Fruit fly (Drosophila melanogaster) whole organism, embryonic: ENCODE measurements around the gene r-l.
A peak's percentile ranks its signal among the peaks of the same experiment; 100 is the strongest.

Experiments used
- ATbp ChIP-seq: fragments of 200-800 bp; sonication (Bioruptor generic); optimal IDR thresholded peaks from 2 replicates; lab custom pipeline; 2017; ENCODE audit warnings: missing biosample characterization, mild to moderate bottlenecking, missing genetic modification characterization, missing genetic modification reagents
- Adf1 ChIP-seq: fragments of 200-800 bp; sonication (Bioruptor generic); IDR thresholded peaks from 2 replicates; pipeline ENCODE4 v1.3.6; 2022; ENCODE audit warnings: missing biosample characterization, missing genetic modification characterization
- Blimp-1 ChIP-seq: fragments of 200-800 bp; sonication (Bioruptor generic); optimal IDR thresholded peaks from 3 replicates; lab custom pipeline; 2018; ENCODE audit warnings: missing biosample characterization, missing genetic modification characterization, mild to moderate bottlenecking, moderate library complexity, missing genetic modification reagents
- CG10431 ChIP-seq: fragments of 200-800 bp; sonication (Bioruptor generic); optimal IDR thresholded peaks from 3 replicates; lab custom pipeline; 2018; ENCODE audit warnings: missing biosample characterization, mild to moderate bottlenecking, missing genetic modification characterization
- CG11247 ChIP-seq: fragments of 200-800 bp; sonication (Bioruptor generic); IDR thresholded peaks from 2 replicates; pipeline ENCODE4 v1.3.6; 2022; ENCODE audit warnings: missing biosample characterization, missing genetic modification characterization
- CG11723 ChIP-seq: fragments of 200-800 bp; sonication (Bioruptor generic); optimal IDR thresholded peaks from 2 replicates; lab custom pipeline; 2017; ENCODE audit warnings: missing biosample characterization, mild to moderate bottlenecking, missing genetic modification characterization
- CG12391 ChIP-seq: fragments of 200-800 bp; sonication (Bioruptor generic); optimal IDR thresholded peaks from 3 replicates; lab custom pipeline; 2018; ENCODE audit warnings: missing biosample characterization, mild to moderate bottlenecking, missing genetic modification characterization, moderate library complexity
- CG12769 ChIP-seq: fragments of 200-800 bp; sonication (Bioruptor generic); optimal IDR thresholded peaks from 2 replicates; lab custom pipeline; 2019; ENCODE audit warnings: missing biosample characterization, mild to moderate bottlenecking, missing genetic modification characterization, moderate library complexity
- CG13424 ChIP-seq: fragments of 200-800 bp; sonication (Bioruptor generic); optimal IDR thresholded peaks from 2 replicates; lab custom pipeline; 2019; ENCODE audit warnings: missing biosample characterization, mild to moderate bottlenecking, missing genetic modification characterization, moderate library complexity
- CG14014 ChIP-seq: fragments of 200-800 bp; sonication (Bioruptor generic); IDR thresholded peaks from 2 replicates; pipeline ENCODE4 v1.3.6; 2022; ENCODE audit warnings: missing biosample characterization, missing genetic modification characterization
- CG15601 ChIP-seq: fragments of 200-800 bp; sonication (Bioruptor generic); optimal IDR thresholded peaks from 3 replicates; lab custom pipeline; 2019; ENCODE audit warnings: missing biosample characterization, mild to moderate bottlenecking, missing genetic modification characterization, moderate library complexity
- CG17359 ChIP-seq: fragments of 200-800 bp; sonication (Bioruptor generic); optimal IDR thresholded peaks from 3 replicates; lab custom pipeline; 2018; ENCODE audit warnings: missing biosample characterization, mild to moderate bottlenecking, missing genetic modification characterization, moderate library complexity
- CG18262 ChIP-seq: fragments of 200-800 bp; optimal IDR thresholded peaks from 3 replicates; lab custom pipeline; 2019; ENCODE audit warnings: missing biosample characterization, mild to moderate bottlenecking, missing genetic modification characterization, moderate library complexity
- CG2678 ChIP-seq: fragments of 200-800 bp; sonication (Bioruptor generic); optimal IDR thresholded peaks from 3 replicates; lab custom pipeline; 2019; ENCODE audit warnings: missing biosample characterization, mild to moderate bottlenecking, missing genetic modification characterization, moderate library complexity
- CG34376 ChIP-seq: fragments of 200-800 bp; sonication (Bioruptor generic); optimal IDR thresholded peaks from 2 replicates; lab custom pipeline; 2018; ENCODE audit warnings: missing biosample characterization, mild to moderate bottlenecking, missing genetic modification characterization
- CG4360 ChIP-seq: fragments of 200-800 bp; sonication (Bioruptor generic); IDR thresholded peaks from 2 replicates; pipeline ENCODE4 v1.3.6; 2022; ENCODE audit warnings: missing biosample characterization, missing genetic modification characterization
- CG4730 ChIP-seq: fragments of 200-800 bp; sonication (Bioruptor generic); IDR thresholded peaks from 2 replicates; pipeline ENCODE4 v1.3.6; 2022; ENCODE audit warnings: missing biosample characterization, missing genetic modification characterization
- CG5180 ChIP-seq: fragments of 200-800 bp; sonication (Bioruptor generic); optimal IDR thresholded peaks from 3 replicates; lab custom pipeline; 2017; ENCODE audit warnings: missing biosample characterization, missing genetic modification characterization, mild to moderate bottlenecking, moderate library complexity, missing genetic modification reagents
- CG6689 ChIP-seq: fragments of 200-800 bp; sonication (Bioruptor generic); IDR thresholded peaks from 2 replicates; pipeline ENCODE4 v1.3.6; 2022; ENCODE audit warnings: missing biosample characterization, missing genetic modification characterization
- CG7271 ChIP-seq: fragments of 200-800 bp; sonication (Bioruptor generic); optimal IDR thresholded peaks from 2 replicates; lab custom pipeline; 2018; ENCODE audit warnings: missing biosample characterization, mild to moderate bottlenecking, missing genetic modification characterization, moderate library complexity
- Dbx ChIP-seq: fragments of 200-800 bp; sonication (Bioruptor generic); IDR thresholded peaks from 3 replicates; pipeline ENCODE4 v1.3.6; 2022; ENCODE audit warnings: missing biosample characterization, missing genetic modification characterization
- Dip3 ChIP-seq: fragments of 200-800 bp; sonication (Bioruptor generic); optimal IDR thresholded peaks from 3 replicates; lab custom pipeline; 2016; ENCODE audit warnings: missing biosample characterization, missing genetic modification characterization
- Eip74EF ChIP-seq, 2 experiments: fragments of 200-800 bp in 1 of 2; fragments of >200 bp in 1 of 2; sonication (Bioruptor generic) in 1 of 2; optimal IDR thresholded peaks; 2 replicates each; lab custom pipeline; 2017 to 2019; ENCODE audit warnings: missing biosample characterization in 2 of 2, missing genetic modification characterization in 2 of 2, mild to moderate bottlenecking in 1 of 2, moderate library complexity in 1 of 2
- Fer1 ChIP-seq: fragments of 200-800 bp; sonication (Bioruptor generic); optimal IDR thresholded peaks from 2 replicates; lab custom pipeline; 2017; ENCODE audit warnings: missing biosample characterization, mild to moderate bottlenecking, missing genetic modification characterization
- HmgZ ChIP-seq: fragments of 200-800 bp; sonication (Bioruptor generic); optimal IDR thresholded peaks from 2 replicates; lab custom pipeline; 2018; ENCODE audit warnings: missing biosample characterization, mild to moderate bottlenecking, missing genetic modification characterization
- Oli ChIP-seq: fragments of 200-800 bp; sonication (Bioruptor generic); optimal IDR thresholded peaks from 2 replicates; lab custom pipeline; 2018; ENCODE audit warnings: missing biosample characterization, mild to moderate bottlenecking, missing genetic modification characterization, moderate library complexity
- Ssrp ChIP-seq: fragments of 200-800 bp; sonication (Bioruptor generic); optimal IDR thresholded peaks from 2 replicates; lab custom pipeline; 2018; ENCODE audit warnings: missing biosample characterization, mild to moderate bottlenecking, missing genetic modification characterization, moderate library complexity
- TFAM ChIP-seq: fragments of 200-800 bp; sonication (Bioruptor generic); optimal IDR thresholded peaks from 2 replicates; lab custom pipeline; 2017; ENCODE audit warnings: missing biosample characterization, missing genetic modification characterization, inconsistent platforms
- ab ChIP-seq: fragments of 200-800 bp; sonication (Bioruptor generic); optimal IDR thresholded peaks from 2 replicates; lab custom pipeline; 2016; ENCODE audit warnings: missing biosample characterization, missing genetic modification characterization
- abd-A ChIP-seq: fragments of 200-800 bp; sonication (Bioruptor generic); optimal IDR thresholded peaks from 3 replicates; lab custom pipeline; 2019; ENCODE audit warnings: missing biosample characterization, mild to moderate bottlenecking, missing genetic modification characterization, moderate library complexity
- cwo ChIP-seq: fragments of 200-800 bp; sonication (Bioruptor generic); optimal IDR thresholded peaks from 3 replicates; lab custom pipeline; 2017; ENCODE audit warnings: missing biosample characterization, missing genetic modification characterization, mild to moderate bottlenecking, moderate library complexity, missing genetic modification reagents
- da ChIP-seq: fragments of 200-800 bp; sonication (Bioruptor generic); optimal IDR thresholded peaks from 2 replicates; lab custom pipeline; 2016; ENCODE audit warnings: missing biosample characterization, missing genetic modification characterization
- exex ChIP-seq: fragments of 200-800 bp; sonication (Bioruptor generic); optimal IDR thresholded peaks from 4 replicates; lab custom pipeline; 2018; ENCODE audit warnings: missing biosample characterization, mild to moderate bottlenecking, missing genetic modification characterization, moderate library complexity
- eyg ChIP-seq: fragments of 200-800 bp; sonication (Bioruptor generic); optimal IDR thresholded peaks from 3 replicates; lab custom pipeline; 2016; ENCODE audit warnings: missing biosample characterization, missing genetic modification characterization
- fd64A ChIP-seq: fragments of 200-800 bp; sonication (Bioruptor generic); optimal IDR thresholded peaks from 3 replicates; lab custom pipeline; 2018; ENCODE audit warnings: missing biosample characterization, mild to moderate bottlenecking, missing genetic modification characterization
- fu2 ChIP-seq: fragments of 200-800 bp; sonication (Bioruptor generic); optimal IDR thresholded peaks from 2 replicates; lab custom pipeline; 2016; ENCODE audit warnings: missing biosample characterization, missing genetic modification characterization
- lab ChIP-seq: fragments of 200-800 bp; sonication (Bioruptor generic); optimal IDR thresholded peaks from 3 replicates; lab custom pipeline; 2017; ENCODE audit warnings: missing biosample characterization, missing genetic modification characterization, mild to moderate bottlenecking, moderate library complexity, missing genetic modification reagents
- lov ChIP-seq, 2 experiments: fragments of 200-800 bp in 1 of 2; fragments of >200 bp in 1 of 2; sonication (Bioruptor generic) in 1 of 2; IDR thresholded peaks in 1 of 2; optimal IDR thresholded peaks in 1 of 2; 2 replicates in 1 of 2; 3 replicates in 1 of 2; pipeline versions ENCODE4 v1.3.6 to Lab custom; 2017 to 2022; ENCODE audit warnings: missing biosample characterization in 1 of 2, missing genetic modification characterization in 1 of 2
- nom ChIP-seq: fragments of 200-800 bp; sonication (Bioruptor generic); optimal IDR thresholded peaks from 2 replicates; lab custom pipeline; 2017; ENCODE audit warnings: missing biosample characterization, missing genetic modification characterization, mild to moderate bottlenecking, moderate library complexity, missing genetic modification reagents
- phol ChIP-seq: fragments of 200-800 bp; sonication (Bioruptor generic); optimal IDR thresholded peaks from 3 replicates; lab custom pipeline; 2018; ENCODE audit warnings: missing biosample characterization, mild to moderate bottlenecking, missing genetic modification characterization, moderate library complexity
- pros ChIP-seq: fragments of 200-800 bp; sonication (Bioruptor generic); optimal IDR thresholded peaks from 3 replicates; lab custom pipeline; 2019; ENCODE audit warnings: missing biosample characterization, mild to moderate bottlenecking, missing genetic modification characterization, moderate library complexity
- row ChIP-seq: fragments of 200-800 bp; sonication (Bioruptor generic); IDR thresholded peaks from 3 replicates; pipeline ENCODE4 v1.3.6; 2022; ENCODE audit warnings: missing biosample characterization, missing genetic modification characterization
- schlank ChIP-seq: fragments of 200-800 bp; sonication (Bioruptor generic); optimal IDR thresholded peaks from 2 replicates; lab custom pipeline; 2018; ENCODE audit warnings: missing biosample characterization, mild to moderate bottlenecking, missing genetic modification characterization
- sens ChIP-seq: fragments of 200-800 bp; sonication (Bioruptor generic); peaks from one replicate; lab custom pipeline; 2016; ENCODE audit warnings: missing biosample characterization, missing genetic modification characterization
- sisA ChIP-seq: fragments of 200-800 bp; sonication (Bioruptor generic); IDR thresholded peaks from 2 replicates; pipeline ENCODE4 v1.3.6; 2022; ENCODE audit warnings: missing biosample characterization, missing genetic modification characterization
- sug ChIP-seq: fragments of 200-800 bp; optimal IDR thresholded peaks from 2 replicates; lab custom pipeline; 2019; ENCODE audit warnings: missing biosample characterization, mild to moderate bottlenecking, missing genetic modification characterization, moderate library complexity
- vnd ChIP-seq: fragments of 200-800 bp; sonication (Bioruptor generic); IDR thresholded peaks from 3 replicates; pipeline ENCODE4 v1.3.6; 2022; ENCODE audit warnings: missing biosample characterization, missing genetic modification characterization; ENCODE audit not compliant: partially characterized antibody

Gene r-l

dm6 chr3R:21065010-21065695 lies 8.0 kb downstream of the r-l start, which contains the start of gene AnxB9 (continued):
- peak; percentile 56 for TF ChIP-seq fd64A (GFP tag; lab: Kevin White, UChicago)
- TF ChIP-seq Eip74EF (GFP tag; optimal IDR thresholded peaks at IDR 0.05; lab: Kevin White, UChicago) = peak in 1 of 2 experiments; percentile 49
- TF ChIP-seq Dip3 (GFP tag; lab: Kevin White, UChicago) = peak; percentile 1
- TF ChIP-seq sug (tag; lab: Kevin White, UChicago) = peak; percentile 51
- no peak for TF ChIP-seq CG7271 (tag; lab: Kevin White, UChicago)
- TF ChIP-seq CG15601 (tag; lab: Kevin White, UChicago) = peak; percentile 8
- TF ChIP-seq CG10431 (GFP tag; lab: Kevin White, UChicago) = no peak
- TF ChIP-seq vnd (GFP tag; lab: Robert Waterston, UW) = no peak
- TF ChIP-seq CG34376 (GFP tag; lab: Kevin White, UChicago) = peak; percentile 89
- peak; percentile 42; the same call in 2 of the 3 replicates for TF ChIP-seq row (GFP tag; lab: Robert Waterston, UW)
- peak; percentile 17 for TF ChIP-seq eyg (GFP tag; lab: Kevin White, UChicago)
- no peak for TF ChIP-seq CG4730 (GFP tag; lab: Robert Waterston, UW)
- TF ChIP-seq Ssrp = no peak
- peak; percentile 18 for TF ChIP-seq Blimp-1
- no peak for TF ChIP-seq pros (GFP tag; lab: Kevin White, UChicago)
- no peak for TF ChIP-seq lov (optimal IDR thresholded peaks at IDR 0.05; lab: Kevin White, UChicago)
- 0 out of 3 replicates have a peak, but pooled peaks have one; percentile 28 for TF ChIP-seq lov (GFP tag; IDR thresholded peaks at IDR 0.05; lab: Robert Waterston, UW)
- TF ChIP-seq CG5180 (GFP tag; lab: Kevin White, UChicago) = no peak
- TF ChIP-seq CG2678 (tag; lab: Kevin White, UChicago) = peak; percentile 37
- TF ChIP-seq Adf1 = peak; percentile 36; the same call in 1 of the 2 replicates
- peak; percentile 50 for TF ChIP-seq CG11247
- TF ChIP-seq sisA = no peak
- peak; percentile 15 for TF ChIP-seq abd-A (tag; lab: Kevin White, UChicago)
- TF ChIP-seq Dbx (GFP tag; lab: Robert Waterston, UW) = peak; percentile 56; the same call in 2 of the 3 replicates
- TF ChIP-seq TFAM (GFP tag; lab: Kevin White, UChicago) = no peak
- peak; percentile 81 for TF ChIP-seq nom (GFP tag; lab: Kevin White, UChicago)
- peak; percentile 84 for TF ChIP-seq sens (GFP tag; lab: Kevin White, UChicago)
- peak; percentile 57 for TF ChIP-seq Fer1 (GFP tag; lab: Kevin White, UChicago)
- peak; percentile 9 for TF ChIP-seq CG12769 (tag; lab: Kevin White, UChicago)
- TF ChIP-seq cwo (GFP tag; lab: Kevin White, UChicago) = peak; percentile 14
- TF ChIP-seq CG14014 (GFP tag; lab: Robert Waterston, UW) = peak; percentile 39; the same call in 1 of the 2 replicates
- peak; percentile 39 for TF ChIP-seq schlank
- TF ChIP-seq lab (GFP tag; lab: Kevin White, UChicago) = peak; percentile 73
- no peak for TF ChIP-seq phol (tag; lab: Kevin White, UChicago)
- no peak for TF ChIP-seq fu2 (GFP tag; lab: Kevin White, UChicago)
- TF ChIP-seq ATbp (GFP tag; lab: Kevin White, UChicago) = no peak
- peak; percentile 82 for TF ChIP-seq CG4360 (GFP tag; lab: Robert Waterston, UW)
- no peak for TF ChIP-seq CG6689 (GFP tag; lab: Robert Waterston, UW)
- peak; percentile 26 for TF ChIP-seq exex (tag; lab: Kevin White, UChicago)
- peak; percentile 40 for TF ChIP-seq CG17359 (tag; lab: Kevin White, UChicago)
- peak; percentile 1 for TF ChIP-seq CG11723 (GFP tag; lab: Kevin White, UChicago)
- TF ChIP-seq CG13424 (tag; lab: Kevin White, UChicago) = no peak
- no peak for TF ChIP-seq Oli (tag; lab: Kevin White, UChicago)
- peak; percentile 60 for TF ChIP-seq HmgZ (tag; lab: Kevin White, UChicago)
- TF ChIP-seq ab (GFP tag; lab: Kevin White, UChicago) = no peak
- TF ChIP-seq CG18262 (tag; lab: Kevin White, UChicago) = no peak
- TF ChIP-seq CG12391 (tag; lab: Kevin White, UChicago) = peak; percentile 13
- no peak for TF ChIP-seq da (GFP tag; lab: Kevin White, UChicago)
